Comparison of ENCODE assay signal across 2 worm cellular contexts in the genomic region with DNA sequence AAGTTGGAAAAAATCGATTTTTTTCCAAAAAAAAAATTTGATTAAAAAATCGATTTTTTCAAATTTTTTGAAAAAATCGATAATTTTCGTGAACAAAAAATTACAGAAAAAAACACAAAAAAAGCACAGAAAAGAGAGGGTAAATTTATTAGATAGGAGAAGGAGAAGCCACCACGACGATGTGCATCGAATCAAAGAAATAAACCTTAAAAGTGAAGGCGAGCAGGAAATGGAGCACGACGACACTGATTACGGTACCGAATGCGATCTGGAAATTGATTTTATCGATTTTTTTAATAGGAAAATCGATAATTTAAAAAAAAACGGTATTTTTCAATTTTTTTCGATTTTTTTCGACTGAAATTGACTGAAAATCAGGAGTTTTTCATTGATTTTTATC.
TF ChIP-seq lines count a peak whose summit lies in the region.

No protein-coding gene starts in this region.

TF ChIP-seq in whole organism, L1 larva, 84 proteins besides CTCF, POLR2A, EP300 and RAD21:
- peak; percentile 35 for TF ChIP-seq nhr-85 (tag; lab: Kevin White, UChicago)
- no peak for TF ChIP-seq efl-1 (optimal IDR thresholded peaks at IDR 0.05; lab: Kevin White, UChicago)
- peak in 1 of 2 experiments; percentile 90 for TF ChIP-seq efl-1 (GFP tag; optimal IDR thresholded peaks at IDR 0.05 in 1 of 2; lab: Kevin White, UChicago)
- no peak for TF ChIP-seq nhr-77 (tag; optimal IDR thresholded peaks at IDR 0.05; lab: Kevin White, UChicago)

TF ChIP-seq in whole organism, L4 larva, 104 proteins besides CTCF, POLR2A, EP300 and RAD21:
- TF ChIP-seq ZK337.2 (GFP tag; IDR thresholded peaks at IDR 0.05; lab: Robert Waterston, UW): no peak
- no peak for TF ChIP-seq F26F4.8 (GFP tag; conservative IDR thresholded peaks at IDR 0.05; lab: Robert Waterston, UW)
- TF ChIP-seq ztf-7 (tag; optimal IDR thresholded peaks at IDR 0.05; lab: Kevin White, UChicago): no peak
- TF ChIP-seq ceh-28 (tag; optimal IDR thresholded peaks at IDR 0.05; lab: Kevin White, UChicago): peak; percentile 12
TF ChIP-seq in whole organism, L4 larva: peak in this region for 1.
